Worm (Caenorhabditis elegans) whole organism, L1 larva: ENCODE measurements around the gene F44E5.1.

Experiments
- F16B12.6 ChIP-seq: fragments of 150-350 bp; optimal IDR thresholded peaks from 2 replicates; lab custom pipeline; 2014; ENCODE audit warnings: missing biosample characterization, missing genetic modification characterization
- Y116A8C.19 ChIP-seq: sonication (generic microtip); optimal IDR thresholded peaks from 2 replicates; lab custom pipeline; 2016; ENCODE audit warnings: missing compliant biosample characterization, missing genetic modification characterization, borderline replicate concordance
- ama-1 ChIP-seq: fragments of 150-350 bp; optimal IDR thresholded peaks from 2 replicates; lab custom pipeline; 2014
- blmp-1 ChIP-seq: fragments of 150-350 bp; optimal IDR thresholded peaks from 2 replicates; lab custom pipeline; 2014; ENCODE audit warnings: missing biosample characterization, missing genetic modification characterization
- ceh-82 ChIP-seq, 3 experiments: fragments of 150-350 bp in 1 of 3; sonication (generic microtip) in 2 of 3; optimal IDR thresholded peaks; 2 replicates each; lab custom pipeline; 2014 to 2017; ENCODE audit warnings: missing biosample characterization in 3 of 3, missing genetic modification characterization in 3 of 3
- ces-1 ChIP-seq: fragments of 150-350 bp; optimal IDR thresholded peaks from 2 replicates; lab custom pipeline; 2014; ENCODE audit warnings: missing biosample characterization, missing genetic modification reagents, missing genetic modification characterization
- dpl-1 ChIP-seq, 3 experiments: fragments of 150-350 bp in 2 of 3; sonication (generic microtip) in 1 of 3; optimal IDR thresholded peaks; 2 replicates each; lab custom pipeline; 2014 to 2017; ENCODE audit warnings: missing biosample characterization in 3 of 3, missing genetic modification characterization in 3 of 3, missing genetic modification reagents in 3 of 3
- efl-1 ChIP-seq, 4 experiments: fragments of 150-350 bp; optimal IDR thresholded peaks in 3 of 4; peaks in 1 of 4; 1 replicate in 1 of 4; 2 replicates in 3 of 4; lab custom pipeline; 2014; ENCODE audit warnings: missing biosample characterization in 2 of 4, missing genetic modification characterization in 2 of 4, missing genetic modification reagents in 2 of 4
- efl-3 ChIP-seq: fragments of 200-800 bp; sonication (Bioruptor generic); optimal IDR thresholded peaks from 2 replicates; lab custom pipeline; 2018; ENCODE audit warnings: mild to moderate bottlenecking, missing genetic modification characterization, missing compliant biosample characterization
- egl-13 ChIP-seq: sonication (generic microtip); optimal IDR thresholded peaks from 2 replicates; lab custom pipeline; 2016; ENCODE audit warnings: missing genotype, missing genetic modification reagents, missing genetic modification characterization, missing compliant biosample characterization
- elt-2 ChIP-seq: sonication (generic microtip); optimal IDR thresholded peaks from 2 replicates; lab custom pipeline; 2016; ENCODE audit warnings: missing genetic modification characterization, mild to moderate bottlenecking, inconsistent platforms, missing compliant biosample characterization, missing genetic modification reagents
- ets-5 ChIP-seq: fragments of 200-800 bp; sonication (Bioruptor generic); IDR thresholded peaks from 2 replicates; pipeline ENCODE4 v1.3.6; 2022; ENCODE audit warnings: missing genetic modification characterization, missing compliant biosample characterization
- fkh-10 ChIP-seq: sonication (generic microtip); optimal IDR thresholded peaks from 2 replicates; lab custom pipeline; 2017; ENCODE audit warnings: missing biosample characterization, missing genetic modification reagents, missing genetic modification characterization
- fkh-4 ChIP-seq: sonication (generic microtip); optimal IDR thresholded peaks from 2 replicates; lab custom pipeline; 2016; ENCODE audit warnings: missing compliant biosample characterization, missing genetic modification characterization, borderline replicate concordance
- fkh-8 ChIP-seq: sonication (generic microtip); optimal IDR thresholded peaks from 2 replicates; lab custom pipeline; 2016; ENCODE audit warnings: mild to moderate bottlenecking, missing genetic modification characterization, missing compliant biosample characterization
- fos-1 ChIP-seq: fragments of 150-350 bp; optimal IDR thresholded peaks from 2 replicates; lab custom pipeline; 2014; ENCODE audit warnings: missing biosample characterization, missing genetic modification characterization
- grh-1 ChIP-seq: fragments of 200-800 bp; sonication (Bioruptor generic); IDR thresholded peaks from 2 replicates; pipeline ENCODE4 v1.3.6; 2022; ENCODE audit warnings: missing genetic modification reagents, missing genetic modification characterization, missing compliant biosample characterization
- hpl-2 ChIP-seq: fragments of 150-350 bp; optimal IDR thresholded peaks from 2 replicates; lab custom pipeline; 2014; ENCODE audit warnings: missing biosample characterization, missing genetic modification reagents, missing genetic modification characterization
- irx-1 ChIP-seq: sonication (generic microtip); optimal IDR thresholded peaks from 2 replicates; lab custom pipeline; 2016; ENCODE audit warnings: missing genetic modification characterization, missing compliant biosample characterization
- jun-1 ChIP-seq: fragments of 150-350 bp; optimal IDR thresholded peaks from 2 replicates; lab custom pipeline; 2014; ENCODE audit warnings: missing biosample characterization, missing genetic modification reagents, missing genetic modification characterization
- lin-14 ChIP-seq: fragments of 200-800 bp; sonication (Bioruptor generic); optimal IDR thresholded peaks from 2 replicates; lab custom pipeline; 2018; ENCODE audit warnings: mild to moderate bottlenecking, missing genetic modification characterization, moderate library complexity, missing compliant biosample characterization
- lin-15B ChIP-seq: fragments of 150-350 bp; sonication (generic microtip); optimal IDR thresholded peaks from 3 replicates; lab custom pipeline; 2014; ENCODE audit warnings: missing biosample characterization, missing genetic modification characterization
- lir-3 ChIP-seq: sonication (generic microtip); optimal IDR thresholded peaks from 2 replicates; lab custom pipeline; 2016; ENCODE audit warnings: mild to moderate bottlenecking, missing genetic modification characterization, moderate library complexity, missing compliant biosample characterization; ENCODE audit not compliant: poor library complexity
- lsy-2 ChIP-seq, 2 experiments: fragments of 150-350 bp; optimal IDR thresholded peaks; 2 replicates each; lab custom pipeline; 2014; ENCODE audit warnings: missing biosample characterization in 2 of 2, missing genetic modification characterization in 2 of 2
- mab-9 ChIP-seq: fragments of 200-800 bp; sonication (Bioruptor generic); IDR thresholded peaks from 2 replicates; pipeline ENCODE4 v1.3.6; 2022; ENCODE audit warnings: missing genetic modification reagents, missing genetic modification characterization, missing compliant biosample characterization
- mep-1 ChIP-seq: fragments of 150-350 bp; optimal IDR thresholded peaks from 2 replicates; lab custom pipeline; 2014; ENCODE audit warnings: missing biosample characterization, missing genetic modification characterization
- nhr-11 ChIP-seq: fragments of 150-350 bp; optimal IDR thresholded peaks from 2 replicates; lab custom pipeline; 2014; ENCODE audit warnings: missing biosample characterization, missing genetic modification characterization
- nhr-12 ChIP-seq: sonication (generic microtip); optimal IDR thresholded peaks from 2 replicates; lab custom pipeline; 2017; ENCODE audit warnings: missing biosample characterization, missing genetic modification characterization
- nhr-19 ChIP-seq: fragments of 200-800 bp; sonication (Bioruptor generic); conservative IDR thresholded peaks from 2 replicates; pipeline ENCODE4 v1.3.6; 2022; ENCODE audit warnings: missing genetic modification characterization, missing compliant biosample characterization
- nhr-20 ChIP-seq: sonication (generic microtip); optimal IDR thresholded peaks from 2 replicates; lab custom pipeline; 2016; ENCODE audit warnings: mild to moderate bottlenecking, missing genetic modification characterization, missing compliant biosample characterization
- nhr-237 ChIP-seq: fragments of 150-350 bp; optimal IDR thresholded peaks from 2 replicates; lab custom pipeline; 2014; ENCODE audit warnings: missing biosample characterization, missing genetic modification characterization
- nhr-28 ChIP-seq: fragments of 150-350 bp; optimal IDR thresholded peaks from 2 replicates; lab custom pipeline; 2014; ENCODE audit warnings: missing biosample characterization, missing genetic modification characterization
- nhr-47 ChIP-seq: sonication (generic microtip); optimal IDR thresholded peaks from 2 replicates; lab custom pipeline; 2016; ENCODE audit warnings: mild to moderate bottlenecking, missing genetic modification characterization, moderate library complexity, missing compliant biosample characterization
- nhr-71 ChIP-seq: sonication (generic microtip); optimal IDR thresholded peaks from 2 replicates; lab custom pipeline; 2016; ENCODE audit warnings: mild to moderate bottlenecking, missing genetic modification characterization, moderate library complexity, missing compliant biosample characterization
- nhr-77 ChIP-seq: fragments of 150-350 bp; optimal IDR thresholded peaks from 2 replicates; lab custom pipeline; 2014; ENCODE audit warnings: missing biosample characterization, missing genetic modification characterization
- nhr-85 ChIP-seq: sonication (generic microtip); peaks from one replicate; lab custom pipeline; 2016; ENCODE audit warnings: missing genetic modification characterization, inconsistent platforms, missing compliant biosample characterization
- nhr-90 ChIP-seq: sonication (generic microtip); optimal IDR thresholded peaks from 2 replicates; lab custom pipeline; 2016; ENCODE audit warnings: mild to moderate bottlenecking, missing genetic modification characterization, missing compliant biosample characterization; ENCODE audit not compliant: poor library complexity
- pax-3 ChIP-seq: fragments of 200-800 bp; sonication (Bioruptor generic); optimal IDR thresholded peaks from 2 replicates; lab custom pipeline; 2018; ENCODE audit warnings: mild to moderate bottlenecking, missing genetic modification characterization, moderate library complexity, missing compliant biosample characterization
- rnt-1 ChIP-seq: sonication (generic microtip); optimal IDR thresholded peaks from 2 replicates; lab custom pipeline; 2016; ENCODE audit warnings: mild to moderate bottlenecking, missing genetic modification characterization, moderate library complexity, missing compliant biosample characterization
- skn-1 ChIP-seq: fragments of 150-350 bp; optimal IDR thresholded peaks from 2 replicates; lab custom pipeline; 2014; ENCODE audit warnings: missing biosample characterization, missing genetic modification characterization
- snpc-4 ChIP-seq: fragments of 150-350 bp; optimal IDR thresholded peaks from 2 replicates; lab custom pipeline; 2014; ENCODE audit warnings: missing biosample characterization, missing genetic modification characterization
- snu-23 ChIP-seq: sonication (generic microtip); optimal IDR thresholded peaks from 2 replicates; lab custom pipeline; 2016; ENCODE audit warnings: missing genetic modification characterization, missing compliant biosample characterization
- sptf-1 ChIP-seq: fragments of 150-350 bp; optimal IDR thresholded peaks from 2 replicates; lab custom pipeline; 2014; ENCODE audit warnings: missing biosample characterization, missing genetic modification characterization
- swsn-7 ChIP-seq: sonication (generic microtip); optimal IDR thresholded peaks from 2 replicates; lab custom pipeline; 2016; ENCODE audit warnings: missing genetic modification characterization, missing compliant biosample characterization
- tbx-2 ChIP-seq: sonication (generic microtip); optimal IDR thresholded peaks from 2 replicates; lab custom pipeline; 2016; ENCODE audit warnings: missing genetic modification characterization, missing compliant biosample characterization
- tlp-1 ChIP-seq: fragments of 150-350 bp; optimal IDR thresholded peaks from 2 replicates; lab custom pipeline; 2014; ENCODE audit warnings: missing biosample characterization, missing genetic modification characterization
- unc-30 ChIP-seq: sonication (generic microtip); optimal IDR thresholded peaks from 2 replicates; lab custom pipeline; 2017; ENCODE audit warnings: missing biosample characterization, missing genetic modification characterization
- unc-86 ChIP-seq: sonication (generic microtip); optimal IDR thresholded peaks from 2 replicates; lab custom pipeline; 2016; ENCODE audit warnings: missing genetic modification characterization, missing compliant biosample characterization
- vab-15 ChIP-seq: sonication (generic microtip); optimal IDR thresholded peaks from 2 replicates; lab custom pipeline; 2017; ENCODE audit warnings: missing genotype, mild to moderate bottlenecking, missing genetic modification characterization, missing compliant biosample characterization
- xbp-1 ChIP-seq: sonication (generic microtip); optimal IDR thresholded peaks from 2 replicates; lab custom pipeline; 2016; ENCODE audit warnings: missing genetic modification characterization, missing compliant biosample characterization
- ztf-4 ChIP-seq: fragments of 150-350 bp; optimal IDR thresholded peaks from 2 replicates; lab custom pipeline; 2014; ENCODE audit warnings: missing biosample characterization, missing genetic modification characterization

F44E5.1 gene

DNA sequence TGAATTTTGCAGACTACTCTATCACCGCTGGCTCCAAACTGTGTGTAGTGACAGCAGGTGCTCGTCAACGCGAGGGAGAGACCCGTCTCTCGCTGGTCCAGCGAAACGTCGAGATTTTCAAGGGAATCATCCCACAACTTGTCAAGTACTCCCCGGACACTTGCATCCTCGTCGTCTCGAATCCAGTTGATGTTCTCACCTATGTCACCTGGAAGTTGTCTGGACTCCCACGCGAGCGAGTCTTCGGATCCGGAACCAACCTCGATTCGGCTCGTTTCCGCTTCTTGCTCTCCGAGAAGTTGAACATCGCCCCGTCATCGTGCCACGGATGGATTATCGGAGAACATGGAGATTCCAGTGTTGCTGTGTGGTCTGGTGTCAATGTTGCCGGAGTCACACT is 48.7 kb downstream of the F44E5.1 start:
- TF ChIP-seq blmp-1 (no peak), lir-3 (no peak), hpl-2 (GFP tag; lab: Kevin White, UChicago) (no peak), skn-1 (tag; lab: Kevin White, UChicago) (no peak), elt-2 (tag; lab: Kevin White, UChicago) (no peak), lin-15B (tag; lab: Kevin White, UChicago) (no peak), tlp-1 (tag; lab: Kevin White, UChicago) (no peak), dpl-1 (GFP tag; optimal IDR thresholded peaks at IDR 0.05; lab: Kevin White, UChicago) (no peak), vab-15 (tag; lab: Kevin White, UChicago) (no peak), nhr-11 (no peak), nhr-90 (tag; lab: Kevin White, UChicago) (no peak), egl-13 (tag; lab: Kevin White, UChicago) (no peak), nhr-77 (tag; lab: Kevin White, UChicago) (no peak), unc-86 (no peak), sptf-1 (tag; lab: Kevin White, UChicago) (no peak)

ce11 chrII:11724362-11724761 is 50.0 kb downstream of the F44E5.1 start:
- TF ChIP-seq snpc-4 (tag; lab: Kevin White, UChicago) = no peak
- no peak for TF ChIP-seq ets-5 (GFP tag; lab: Robert Waterston, UW)
- TF ChIP-seq efl-3 = no peak
- peak in 1 of 3 experiments; percentile 41 for TF ChIP-seq ceh-82 (tag; optimal IDR thresholded peaks at IDR 0.05; lab: Kevin White, UChicago)
- no peak for TF ChIP-seq mab-9 (GFP tag; lab: Robert Waterston, UW)
- TF ChIP-seq lin-15B (tag; lab: Kevin White, UChicago) = no peak
- TF ChIP-seq nhr-28 (tag; lab: Kevin White, UChicago) = no peak
- TF ChIP-seq unc-30 (tag; lab: Kevin White, UChicago) = no peak
- peak; percentile 57 for TF ChIP-seq nhr-85 (tag; lab: Kevin White, UChicago)
- TF ChIP-seq swsn-7 = peak; percentile 51
- TF ChIP-seq lin-14 = peak; percentile 89
- peak; percentile 29 for TF ChIP-seq irx-1 (tag; lab: Kevin White, UChicago)
- no peak for TF ChIP-seq pax-3 (tag; lab: Kevin White, UChicago)
- peak; percentile 50 for TF ChIP-seq nhr-47 (tag; lab: Kevin White, UChicago)
- peak; percentile 61 for TF ChIP-seq fkh-10 (GFP tag; lab: Kevin White, UChicago)
- TF ChIP-seq fos-1 (tag; lab: Kevin White, UChicago) = no peak
- TF ChIP-seq jun-1 (tag; lab: Kevin White, UChicago) = no peak
- peak in 2 of 3 experiments; percentile 4 to 41 for TF ChIP-seq dpl-1 (GFP tag; optimal IDR thresholded peaks at IDR 0.05; lab: Kevin White, UChicago)
- TF ChIP-seq xbp-1 (tag; lab: Kevin White, UChicago) = peak; percentile 44
- TF ChIP-seq ces-1 (GFP tag; lab: Kevin White, UChicago) = peak; percentile 1
- peak; percentile 43 for TF ChIP-seq tbx-2
- TF ChIP-seq ama-1 = no peak
- no peak for TF ChIP-seq Y116A8C.19 (tag; lab: Kevin White, UChicago)
- TF ChIP-seq snu-23 (GFP tag; lab: Kevin White, UChicago) = peak; percentile 79
- peak; percentile 3 for TF ChIP-seq egl-13 (tag; lab: Kevin White, UChicago)
- TF ChIP-seq nhr-20 (tag; lab: Kevin White, UChicago) = peak; percentile 77
- peak; percentile 14 for TF ChIP-seq skn-1 (tag; lab: Kevin White, UChicago)
- TF ChIP-seq nhr-71 = peak; percentile 72
- TF ChIP-seq ztf-4 (tag; lab: Kevin White, UChicago) = no peak
- peak; percentile 39 for TF ChIP-seq rnt-1 (tag; lab: Kevin White, UChicago)
- TF ChIP-seq mep-1 = peak; percentile 48
- TF ChIP-seq nhr-77 (tag; lab: Kevin White, UChicago) = no peak
- TF ChIP-seq hpl-2 (GFP tag; lab: Kevin White, UChicago) = no peak
- TF ChIP-seq nhr-12 (tag; lab: Kevin White, UChicago) = no peak
- peak; percentile 27 to 38 for TF ChIP-seq efl-1 (optimal IDR thresholded peaks at IDR 0.05; lab: Kevin White, UChicago)
- TF ChIP-seq efl-1 (GFP tag; optimal IDR thresholded peaks at IDR 0.05 in 1 of 2; lab: Kevin White, UChicago) = peak in 1 of 2 experiments; percentile 43
- no peak for TF ChIP-seq nhr-90 (tag; lab: Kevin White, UChicago)
- peak; percentile 23 to 44 for TF ChIP-seq lsy-2 (tag; optimal IDR thresholded peaks at IDR 0.05; lab: Kevin White, UChicago)
- peak; percentile 61 for TF ChIP-seq nhr-19
- TF ChIP-seq grh-1 (GFP tag; lab: Robert Waterston, UW) = no peak
- TF ChIP-seq fkh-8 (tag; lab: Kevin White, UChicago) = no peak
- no peak for TF ChIP-seq fkh-4
- no peak for TF ChIP-seq F16B12.6 (tag; lab: Kevin White, UChicago)
- TF ChIP-seq nhr-237 (tag; lab: Kevin White, UChicago) = no peak
